Worm (Caenorhabditis elegans) whole organism, midembryonic: ENCODE data around the gene pqn-62.

Experiments used
- T22C8.4 ChIP-seq: fragments of 200-800 bp; sonication (Bioruptor generic); IDR thresholded peaks from 2 replicates; pipeline ENCODE4 v1.3.6; 2022; ENCODE audit warnings: missing genetic modification characterization, missing compliant biosample characterization
- cog-1 ChIP-seq: sonication (generic microtip); optimal IDR thresholded peaks from 2 replicates; lab custom pipeline; 2016; ENCODE audit warnings: missing genetic modification characterization, missing compliant biosample characterization
- flt-1 ChIP-seq: fragments of 200-800 bp; sonication (Bioruptor generic); IDR thresholded peaks from 2 replicates; pipeline ENCODE4 v1.3.6; 2022; ENCODE audit warnings: missing genetic modification characterization, missing compliant biosample characterization
- klf-2 ChIP-seq: fragments of 200-800 bp; sonication (Bioruptor generic); conservative IDR thresholded peaks from 2 replicates; pipeline ENCODE4 v1.3.6; 2022; ENCODE audit warnings: missing genetic modification reagents, missing genetic modification characterization, missing compliant biosample characterization
- med-1 ChIP-seq: sonication (generic microtip); optimal IDR thresholded peaks from 2 replicates; lab custom pipeline; 2017; ENCODE audit warnings: missing genetic modification characterization, mild to moderate bottlenecking, missing compliant biosample characterization, antibody characterized with exemption, missing genetic modification reagents; ENCODE audit not compliant: insufficient read depth
- ref-1 ChIP-seq: fragments of 200-800 bp; sonication (Bioruptor generic); conservative IDR thresholded peaks from 2 replicates; pipeline ENCODE4 v1.3.6; 2022; ENCODE audit warnings: missing genetic modification reagents, missing genetic modification characterization, missing compliant biosample characterization
- tab-1 ChIP-seq: fragments of 200-800 bp; sonication (Bioruptor generic); IDR thresholded peaks from 2 replicates; pipeline ENCODE4 v1.3.6; 2022; ENCODE audit warnings: missing genetic modification characterization, missing compliant biosample characterization
- ztf-23 ChIP-seq: fragments of 200-800 bp; sonication (Bioruptor generic); IDR thresholded peaks from 2 replicates; pipeline ENCODE4 v1.3.6; 2022; ENCODE audit warnings: missing genetic modification reagents, missing genetic modification characterization, missing compliant biosample characterization
- ztf-29 ChIP-seq: fragments of 200-800 bp; sonication (Bioruptor generic); IDR thresholded peaks from 2 replicates; pipeline ENCODE4 v1.3.6; 2022; ENCODE audit warnings: missing genetic modification reagents, missing genetic modification characterization, missing compliant biosample characterization

The pqn-62 gene

DNA sequence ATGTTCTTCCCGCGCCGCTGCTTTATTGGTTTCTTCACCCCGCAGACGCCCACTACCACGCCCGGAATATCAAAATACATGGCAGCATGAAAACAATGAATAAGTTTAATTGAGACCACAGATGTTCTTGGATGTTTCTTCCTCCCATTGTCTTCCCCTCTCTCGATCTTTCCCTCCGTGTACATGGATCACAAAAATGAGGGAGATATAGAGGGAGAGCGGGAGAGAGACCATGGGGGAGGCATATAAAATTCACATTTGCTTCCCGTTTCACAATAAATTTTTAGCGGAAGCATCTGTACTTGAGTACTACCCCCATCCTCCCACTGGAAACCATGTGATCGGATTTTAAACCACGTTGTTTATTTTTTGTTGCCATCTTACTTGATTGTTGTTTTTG is 2.5 kb upstream of the pqn-62 start:
- 0 out of 2 replicates have a peak, but pooled peaks have one; percentile 9 for TF ChIP-seq ztf-23
- TF ChIP-seq cog-1 (tag; lab: Kevin White, UChicago) = no peak

DNA sequence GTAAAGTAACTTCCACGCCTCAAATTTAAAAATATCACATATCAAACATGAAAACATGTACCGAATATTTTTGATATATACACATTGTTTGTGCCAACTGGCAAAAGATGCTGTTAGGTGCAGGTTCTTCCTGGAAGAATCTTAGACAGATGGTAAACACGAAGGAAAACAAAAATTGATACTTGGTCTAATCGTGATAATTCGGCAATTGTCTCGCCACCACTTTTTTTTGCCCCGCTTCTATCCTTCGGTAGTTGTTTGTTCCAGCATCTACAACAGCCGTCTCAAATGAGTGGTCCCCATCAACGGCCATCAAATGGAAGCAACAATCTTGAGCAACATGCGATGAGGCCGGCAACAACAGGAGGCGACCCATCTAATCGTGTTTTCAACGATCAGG is 1.5 kb downstream of the pqn-62 start:
- TF ChIP-seq ztf-23 (no peak), klf-2 (no peak)

DNA sequence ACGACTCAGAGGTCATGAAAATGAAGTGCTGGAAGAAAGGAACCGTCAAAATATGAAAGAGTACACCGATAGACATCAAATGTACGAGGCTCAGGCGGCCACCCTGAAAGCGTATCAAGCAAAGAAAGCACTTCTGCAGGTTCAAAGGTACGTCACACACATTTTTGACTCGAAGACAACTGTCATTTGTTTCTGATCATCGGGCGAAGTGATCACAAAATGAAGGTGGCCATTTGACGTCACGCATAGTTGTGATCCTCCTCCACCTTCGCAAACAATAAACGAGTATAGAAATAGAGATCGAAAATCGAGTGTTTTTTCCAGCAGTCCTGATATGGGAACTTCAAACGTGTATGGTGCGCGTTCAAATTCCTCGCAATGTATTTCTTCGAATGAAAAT is 3.3 kb downstream of the pqn-62 start:
- TF ChIP-seq med-1 (GFP tag; lab: Kevin White, UChicago) (no peak), T22C8.4 (GFP tag; lab: Robert Waterston, UW) (no peak), ztf-23 (no peak), tab-1 (GFP tag; lab: Robert Waterston, UW) (no peak), ztf-29 (GFP tag; lab: Robert Waterston, UW) (no peak), ref-1 (GFP tag; lab: Robert Waterston, UW) (no peak), klf-2 (no peak), cog-1 (tag; lab: Kevin White, UChicago) (no peak), flt-1 (no peak)

DNA sequence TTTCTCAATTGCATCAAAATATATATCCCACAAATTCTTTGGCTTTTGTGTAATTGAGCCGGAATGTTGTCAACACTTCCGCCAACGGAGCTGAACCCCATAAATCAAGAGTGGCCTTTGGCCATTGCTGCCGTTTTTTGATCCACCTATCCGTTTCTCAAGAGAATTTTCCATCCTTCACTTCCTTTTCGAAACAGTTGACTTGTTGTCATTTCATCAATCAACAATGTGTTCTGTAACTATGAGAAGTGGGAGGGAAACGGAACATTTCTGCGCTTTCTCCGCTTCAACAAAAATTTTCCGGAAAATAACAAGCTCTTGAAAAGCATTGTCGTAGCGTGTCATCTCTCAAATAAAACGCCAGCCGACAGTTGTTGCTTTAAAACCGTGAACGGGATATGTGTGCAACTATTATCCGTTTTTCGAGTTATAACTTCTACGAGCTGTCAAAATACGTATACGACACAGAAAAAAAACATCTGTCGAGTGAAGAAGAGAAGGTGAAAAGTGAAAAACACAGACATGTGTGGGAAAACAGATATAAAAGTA is 4.0 kb downstream of the pqn-62 start:
- TF ChIP-seq klf-2 (no peak), tab-1 (GFP tag; lab: Robert Waterston, UW) (no peak), med-1 (GFP tag; lab: Kevin White, UChicago) (no peak), flt-1 (no peak), ztf-29 (GFP tag; lab: Robert Waterston, UW) (no peak), ztf-23 (no peak)

ce11 chrX:5201860-5202259 is 6.0 kb downstream of the pqn-62 start:
- TF ChIP-seq cog-1 (tag; lab: Kevin White, UChicago) (no peak), tab-1 (GFP tag; lab: Robert Waterston, UW) (no peak), ztf-23 (no peak), klf-2 (no peak), flt-1 (no peak), med-1 (GFP tag; lab: Kevin White, UChicago) (no peak)

DNA sequence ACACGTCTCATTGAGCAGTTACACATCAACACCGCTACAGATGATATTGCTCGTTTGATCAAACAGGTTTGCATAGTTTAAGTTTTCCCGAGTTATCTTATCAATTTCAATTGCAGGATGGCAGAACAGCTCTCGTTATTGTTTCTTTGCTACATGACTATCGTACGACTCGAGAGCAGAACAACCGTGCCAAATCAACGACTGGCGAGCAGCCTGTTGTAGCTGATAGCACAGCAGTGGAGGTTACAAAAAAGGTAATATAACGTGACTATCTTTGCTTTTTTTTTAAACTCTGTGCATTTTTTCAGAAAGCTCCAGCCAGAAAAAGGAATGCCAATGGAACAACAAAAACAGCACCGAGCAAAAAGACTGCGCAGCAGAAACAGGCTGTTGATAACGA is 6.5 kb downstream of the pqn-62 start:
- TF ChIP-seq tab-1 (GFP tag; lab: Robert Waterston, UW) (no peak), flt-1 (no peak), klf-2 (no peak), cog-1 (tag; lab: Kevin White, UChicago) (no peak), ref-1 (GFP tag; lab: Robert Waterston, UW) (no peak), ztf-29 (GFP tag; lab: Robert Waterston, UW) (no peak), ztf-23 (no peak), med-1 (GFP tag; lab: Kevin White, UChicago) (no peak), T22C8.4 (GFP tag; lab: Robert Waterston, UW) (no peak)

ce11 chrX:5202923-5203322 is 7.0 kb downstream of the pqn-62 start:
- TF ChIP-seq ztf-29 (GFP tag; lab: Robert Waterston, UW) (no peak), T22C8.4 (GFP tag; lab: Robert Waterston, UW) (no peak), ztf-23 (no peak), klf-2 (no peak), cog-1 (tag; lab: Kevin White, UChicago) (no peak), tab-1 (GFP tag; lab: Robert Waterston, UW) (no peak), med-1 (GFP tag; lab: Kevin White, UChicago) (no peak), ref-1 (GFP tag; lab: Robert Waterston, UW) (no peak), flt-1 (no peak)

ce11 chrX:5205561-5205960 is 9.7 kb downstream of the pqn-62 start, which contains the start of gene H28G03.2:
Gene H28G03.2, plus strand, starts transcription at chrX:5205760.
- TF ChIP-seq ref-1 (GFP tag; lab: Robert Waterston, UW) (no peak), ztf-29 (GFP tag; lab: Robert Waterston, UW) (no peak), T22C8.4 (GFP tag; lab: Robert Waterston, UW) (0 out of 2 replicates have a peak, but pooled peaks have one; percentile 23)

DNA sequence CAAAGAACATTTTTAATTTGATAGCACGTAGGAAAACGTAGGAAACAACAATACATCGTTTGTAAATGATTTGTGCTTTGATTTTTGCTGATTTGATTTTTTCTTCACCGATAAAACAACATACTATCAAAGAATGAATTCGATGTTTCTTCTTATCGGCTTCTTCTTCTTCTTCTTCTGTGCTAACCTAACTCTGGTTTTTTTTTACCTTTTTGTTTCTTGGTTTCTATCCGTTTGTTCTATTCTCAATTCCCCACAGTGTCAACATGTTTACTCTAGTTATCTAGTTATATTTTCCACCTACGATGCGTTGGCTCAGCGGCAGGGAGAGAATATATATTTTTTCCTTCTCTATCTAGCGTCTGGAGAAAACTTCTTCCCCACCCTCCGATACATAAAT is 11.9 kb downstream of the pqn-62 start:
- TF ChIP-seq tab-1 (GFP tag; lab: Robert Waterston, UW) (no peak), med-1 (GFP tag; lab: Kevin White, UChicago) (no peak), flt-1 (0 out of 2 replicates have a peak, but pooled peaks have one; percentile 30), klf-2 (no peak), ztf-29 (GFP tag; lab: Robert Waterston, UW) (no peak), ztf-23 (no peak), ref-1 (GFP tag; lab: Robert Waterston, UW) (no peak), T22C8.4 (GFP tag; lab: Robert Waterston, UW) (no peak)

ce11 chrX:5208326-5208725 is 12.4 kb downstream of the pqn-62 start:
- TF ChIP-seq klf-2 = no peak
- no peak for TF ChIP-seq ztf-29 (GFP tag; lab: Robert Waterston, UW)
- no peak for TF ChIP-seq med-1 (GFP tag; lab: Kevin White, UChicago)
- no peak for TF ChIP-seq ztf-23

DNA sequence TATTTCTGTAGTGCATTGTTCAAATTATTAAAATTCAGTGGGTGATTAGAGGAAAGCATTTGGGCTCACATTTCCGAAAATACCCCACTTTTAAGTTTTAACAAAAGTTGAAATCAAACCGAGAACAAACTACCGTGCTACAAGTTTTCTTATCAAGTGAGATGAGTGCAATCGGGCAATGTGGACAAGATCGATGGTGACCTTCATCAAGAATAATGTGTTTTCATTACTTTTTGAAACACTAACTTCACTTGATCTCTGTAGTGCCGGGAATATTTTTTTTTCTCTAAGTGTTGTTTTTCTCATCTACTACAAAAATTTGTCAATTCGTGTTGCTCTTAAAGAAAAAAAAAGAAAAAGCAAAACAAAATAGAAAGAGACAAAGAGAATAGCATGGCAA is 12.9 kb downstream of the pqn-62 start:
- TF ChIP-seq ref-1 (GFP tag; lab: Robert Waterston, UW) (no peak), ztf-29 (GFP tag; lab: Robert Waterston, UW) (no peak), ztf-23 (no peak)
